Worm (Caenorhabditis elegans): Measurements from ENCODE around the gene ttr-35.

ttr-35 gene

DNA sequence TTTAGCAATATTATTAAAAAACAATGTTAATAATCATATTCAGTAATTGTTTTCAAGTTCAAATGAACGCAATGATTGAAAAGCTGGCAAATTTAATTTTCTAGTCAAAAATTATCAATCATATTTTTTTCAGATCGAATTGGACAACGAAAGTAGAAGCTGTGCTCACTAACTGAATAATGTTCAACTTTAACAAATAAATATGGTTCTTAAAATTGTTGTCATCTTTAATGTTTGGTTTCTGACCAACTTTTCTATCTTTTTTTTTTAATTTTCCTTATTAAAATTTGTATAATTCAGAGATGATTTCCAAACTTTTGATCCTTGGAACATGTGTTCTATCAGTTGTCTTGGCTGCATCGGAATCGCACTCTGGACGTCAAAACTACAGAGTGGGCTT is at the start of gene ttr-35:
Gene ttr-35, plus strand, starts transcription at position 301 of the 400 bp plus-strand sequence.
- TF ChIP-seq hmg-4 (GFP tag; optimal IDR thresholded peaks at IDR 0.05) = no peak
- TF ChIP-seq aly-1 (tag; optimal IDR thresholded peaks at IDR 0.05) = no peak
- no peak for TF ChIP-seq sea-1 (GFP tag; conservative IDR thresholded peaks at IDR 0.05)
- no peak for TF ChIP-seq ceh-13 (GFP tag; optimal IDR thresholded peaks at IDR 0.05)
- no peak for TF ChIP-seq tbx-11 (GFP tag; IDR thresholded peaks at IDR 0.05)

DNA sequence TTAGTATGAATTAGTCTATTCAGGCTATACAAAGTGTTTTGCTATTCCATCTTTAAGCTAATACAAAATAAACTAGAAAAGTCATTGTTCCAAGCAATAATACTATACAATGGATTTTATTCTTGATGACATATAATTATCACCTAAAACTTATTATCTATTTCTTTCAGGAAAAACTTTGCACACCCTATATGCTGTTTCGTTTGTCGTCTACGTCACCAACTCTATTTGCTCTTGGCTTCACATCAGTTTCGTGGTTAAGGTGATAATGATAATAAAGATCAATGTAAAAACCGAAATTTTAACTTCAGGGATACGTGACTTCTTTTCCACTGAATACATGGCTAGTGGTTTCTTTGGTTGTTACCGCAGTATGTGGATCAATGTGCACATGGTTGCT is 49.6 kb upstream of the ttr-35 start:
- TF ChIP-seq tbx-37 (GFP tag; conservative IDR thresholded peaks at IDR 0.05) (no peak), hmg-4 (GFP tag; optimal IDR thresholded peaks at IDR 0.05) (no peak), ceh-13 (GFP tag; optimal IDR thresholded peaks at IDR 0.05) (no peak), F13C5.2 (tag; optimal IDR thresholded peaks at IDR 0.05) (no peak), flt-1 (GFP tag; IDR thresholded peaks at IDR 0.05) (no peak), hmbx-1 (tag; optimal IDR thresholded peaks at IDR 0.05) (no peak), tbx-11 (GFP tag; IDR thresholded peaks at IDR 0.05) (no peak), ets-7 (tag; optimal IDR thresholded peaks at IDR 0.05) (no peak), tra-4 (tag; optimal IDR thresholded peaks at IDR 0.05) (no peak), scrt-1 (GFP tag; IDR thresholded peaks at IDR 0.05) (no peak), hnd-1 (tag; optimal IDR thresholded peaks at IDR 0.05) (no peak), sea-1 (GFP tag; conservative IDR thresholded peaks at IDR 0.05) (no peak), pes-1 (GFP tag; IDR thresholded peaks at IDR 0.05) (no peak), B0310.2 (tag; optimal IDR thresholded peaks at IDR 0.05) (no peak), ceh-36 (tag; optimal IDR thresholded peaks at IDR 0.05) (no peak), ama-1 (optimal IDR thresholded peaks at IDR 0.05) (no peak)

DNA sequence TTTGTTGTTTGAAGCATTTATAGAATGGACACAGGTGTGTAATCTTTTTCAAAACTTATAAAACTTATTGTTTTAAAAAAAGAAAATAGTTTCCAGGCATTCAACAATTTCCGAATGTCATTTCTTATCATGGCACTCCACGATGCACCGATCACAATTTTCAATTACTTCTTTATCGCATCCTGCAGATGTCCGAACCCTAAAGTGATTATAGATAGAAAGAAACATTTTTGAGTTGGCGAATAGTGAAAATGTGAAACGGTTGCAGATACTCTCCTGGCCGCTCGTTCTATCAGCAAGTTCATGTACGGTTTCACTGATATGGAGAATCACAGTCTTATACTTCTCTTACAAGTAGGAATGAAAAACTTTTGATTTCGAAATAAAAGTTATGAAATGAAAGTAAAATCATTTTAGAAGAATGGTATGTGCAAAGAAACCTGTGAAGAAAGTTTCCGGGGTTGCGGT is 49.1 kb upstream of the ttr-35 start, which contains the start of gene C15B12.2:
Gene C15B12.2, plus strand, starts transcription at position 418 of the 468 bp plus-strand sequence.
- TF ChIP-seq sea-1 (GFP tag; conservative IDR thresholded peaks at IDR 0.05) (no peak), pes-1 (GFP tag; IDR thresholded peaks at IDR 0.05) (no peak), hmbx-1 (tag; optimal IDR thresholded peaks at IDR 0.05) (no peak), scrt-1 (GFP tag; IDR thresholded peaks at IDR 0.05) (no peak), hmg-4 (GFP tag; optimal IDR thresholded peaks at IDR 0.05) (no peak), tra-4 (tag; optimal IDR thresholded peaks at IDR 0.05) (no peak), F13C5.2 (tag; optimal IDR thresholded peaks at IDR 0.05) (no peak), ama-1 (optimal IDR thresholded peaks at IDR 0.05) (no peak), ets-7 (tag; optimal IDR thresholded peaks at IDR 0.05) (no peak), tbx-37 (GFP tag; conservative IDR thresholded peaks at IDR 0.05) (no peak)

DNA sequence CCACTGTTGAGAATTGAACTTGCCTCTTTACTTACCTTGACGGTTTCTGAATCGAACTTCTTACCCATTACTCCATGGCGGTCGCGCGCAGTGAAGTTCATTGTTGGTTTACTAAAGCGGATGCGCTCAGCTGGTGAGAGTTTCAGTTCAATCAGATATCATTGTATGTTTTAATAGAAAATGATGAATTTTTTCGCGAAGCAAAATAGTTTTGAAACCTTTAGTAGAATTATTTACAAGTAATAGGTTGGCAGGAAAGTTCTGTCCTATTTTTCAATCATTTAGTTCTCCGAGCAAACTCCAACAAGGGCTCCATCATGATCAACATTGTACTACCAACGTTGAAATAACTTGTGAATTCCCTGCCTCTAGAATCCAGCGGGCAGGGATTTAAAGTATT is 44.6 kb upstream of the ttr-35 start, which contains the start of gene C15B12.3:
Gene C15B12.3, minus strand, starts transcription at position 101 of the 400 bp plus-strand sequence.
- TF ChIP-seq B0310.2 (tag; optimal IDR thresholded peaks at IDR 0.05) (no peak), tra-4 (tag; optimal IDR thresholded peaks at IDR 0.05) (no peak), flt-1 (GFP tag; IDR thresholded peaks at IDR 0.05) (no peak), hmg-4 (GFP tag; optimal IDR thresholded peaks at IDR 0.05) (no peak), ama-1 (optimal IDR thresholded peaks at IDR 0.05) (no peak), scrt-1 (GFP tag; IDR thresholded peaks at IDR 0.05) (no peak), pes-1 (GFP tag; IDR thresholded peaks at IDR 0.05) (no peak), aly-1 (tag; optimal IDR thresholded peaks at IDR 0.05) (no peak), hmbx-1 (tag; optimal IDR thresholded peaks at IDR 0.05) (no peak), tbx-37 (GFP tag; conservative IDR thresholded peaks at IDR 0.05) (no peak)

DNA sequence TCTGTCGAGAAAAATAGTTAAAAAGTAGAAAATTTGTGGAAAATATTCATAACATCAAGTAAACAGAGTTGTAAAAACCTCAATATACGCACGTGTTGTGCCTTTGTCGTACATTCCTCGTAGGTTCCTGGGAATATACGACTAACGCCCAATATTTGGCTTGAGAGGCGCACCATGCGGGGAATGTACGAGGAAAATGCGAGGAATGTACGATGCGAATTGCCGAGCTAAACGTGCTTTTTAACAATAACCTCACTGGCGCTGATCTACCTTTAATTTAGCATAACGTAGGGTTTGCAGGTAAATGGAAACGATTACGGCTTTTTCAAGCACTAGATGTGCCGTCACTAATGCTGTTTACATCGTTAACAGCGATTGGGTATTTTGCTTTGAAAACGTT is 43.6 kb upstream of the ttr-35 start, which contains the start of gene C15B12.9:
Gene C15B12.9, plus strand, starts transcription at position 301 of the 400 bp plus-strand sequence.
- TF ChIP-seq pes-1 (GFP tag; IDR thresholded peaks at IDR 0.05) (no peak), sea-1 (GFP tag; conservative IDR thresholded peaks at IDR 0.05) (no peak), tbx-11 (GFP tag; IDR thresholded peaks at IDR 0.05) (no peak), F13C5.2 (tag; optimal IDR thresholded peaks at IDR 0.05) (no peak), tbx-37 (GFP tag; conservative IDR thresholded peaks at IDR 0.05) (no peak), flt-1 (GFP tag; IDR thresholded peaks at IDR 0.05) (no peak), aly-1 (tag; optimal IDR thresholded peaks at IDR 0.05) (no peak), ets-7 (tag; optimal IDR thresholded peaks at IDR 0.05) (no peak), ceh-13 (GFP tag; optimal IDR thresholded peaks at IDR 0.05) (no peak), ama-1 (optimal IDR thresholded peaks at IDR 0.05) (no peak)

DNA sequence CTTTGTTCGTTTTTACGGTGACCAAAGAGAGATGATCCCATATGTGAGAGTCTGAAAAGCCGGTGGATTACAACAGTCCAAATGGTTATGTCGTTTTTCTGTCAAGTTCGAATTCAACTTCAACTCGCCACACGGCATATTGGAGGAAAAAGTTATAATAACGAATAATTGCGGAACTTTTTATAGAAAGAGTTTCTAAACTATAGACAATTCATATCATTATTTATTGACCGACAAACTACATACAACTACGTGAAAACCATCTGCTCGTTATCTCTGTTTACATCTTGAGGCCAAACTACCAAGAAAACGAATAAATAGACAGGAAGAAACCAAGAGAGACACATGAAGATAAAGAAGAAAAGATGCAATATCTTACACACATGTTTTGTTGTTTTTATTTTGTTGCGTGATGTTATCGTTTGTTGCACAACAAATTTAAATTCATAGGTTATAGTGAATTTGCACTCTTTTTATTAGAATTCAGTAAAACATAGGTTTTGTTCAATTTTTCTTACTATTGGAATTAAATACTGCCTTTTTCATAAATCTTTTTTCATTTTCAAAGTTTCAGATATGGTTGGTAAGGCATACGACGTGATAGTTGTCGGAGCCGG is 38.3 kb upstream of the ttr-35 start, which contains the start of the genes C15B12.4 and C15B12.8:
Gene C15B12.4, minus strand, starts transcription at position 51 of the 617 bp plus-strand sequence.
Gene C15B12.8, plus strand, starts transcription at position 567 of the 617 bp plus-strand sequence.
- TF ChIP-seq hmbx-1 (tag; optimal IDR thresholded peaks at IDR 0.05) = no peak
- no peak for TF ChIP-seq B0310.2 (tag; optimal IDR thresholded peaks at IDR 0.05)
- TF ChIP-seq pes-1 (GFP tag; IDR thresholded peaks at IDR 0.05) = no peak
- no peak for TF ChIP-seq scrt-1 (GFP tag; IDR thresholded peaks at IDR 0.05)
- no peak for TF ChIP-seq flt-1 (GFP tag; IDR thresholded peaks at IDR 0.05)
- TF ChIP-seq F13C5.2 (tag; optimal IDR thresholded peaks at IDR 0.05) = no peak
- TF ChIP-seq tbx-11 (GFP tag; IDR thresholded peaks at IDR 0.05) = no peak

DNA sequence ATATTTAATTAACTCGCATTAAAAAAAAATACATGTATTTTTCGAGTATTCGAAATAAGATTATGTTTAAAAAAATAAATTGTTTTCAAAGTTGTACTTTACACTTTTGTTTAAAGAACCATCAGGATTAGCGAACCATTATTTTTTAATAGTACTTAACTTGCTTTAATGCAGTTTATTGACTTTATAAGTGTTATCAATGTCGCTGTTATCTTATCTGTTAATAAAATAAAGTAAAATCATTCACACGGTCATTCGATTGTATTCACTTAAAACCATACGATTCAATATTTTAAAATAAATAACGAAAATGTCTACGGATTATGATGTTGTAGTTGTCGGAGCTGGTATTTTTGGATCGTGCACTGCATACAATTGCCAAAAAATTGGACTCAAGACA is 35.5 kb upstream of the ttr-35 start, which contains the start of gene C15B12.1:
Gene C15B12.1, plus strand, starts transcription at position 271 of the 400 bp plus-strand sequence.
- TF ChIP-seq hmg-4 (GFP tag; optimal IDR thresholded peaks at IDR 0.05) (no peak), tbx-37 (GFP tag; conservative IDR thresholded peaks at IDR 0.05) (no peak), tra-4 (tag; optimal IDR thresholded peaks at IDR 0.05) (no peak), ceh-13 (GFP tag; optimal IDR thresholded peaks at IDR 0.05) (no peak), F13C5.2 (tag; optimal IDR thresholded peaks at IDR 0.05) (no peak), ama-1 (optimal IDR thresholded peaks at IDR 0.05) (no peak), ets-7 (tag; optimal IDR thresholded peaks at IDR 0.05) (no peak), tbx-11 (GFP tag; IDR thresholded peaks at IDR 0.05) (no peak), scrt-1 (GFP tag; IDR thresholded peaks at IDR 0.05) (no peak), sea-1 (GFP tag; conservative IDR thresholded peaks at IDR 0.05) (no peak), flt-1 (GFP tag; IDR thresholded peaks at IDR 0.05) (no peak), aly-1 (tag; optimal IDR thresholded peaks at IDR 0.05) (no peak), hnd-1 (tag; optimal IDR thresholded peaks at IDR 0.05) (no peak), pes-1 (GFP tag; IDR thresholded peaks at IDR 0.05) (no peak), ceh-36 (tag; optimal IDR thresholded peaks at IDR 0.05) (no peak)

Data from whole organism, early embryonic.